Worm (Caenorhabditis elegans) whole organism, L1 larva: ENCODE data around the gene C05G5.7.

Source experiments
- C04F5.9 ChIP-seq: sonication (generic microtip); optimal IDR thresholded peaks from 2 replicates; lab custom pipeline; 2016; ENCODE audit warnings: missing genetic modification characterization, missing compliant biosample characterization
- Y116A8C.19 ChIP-seq: sonication (generic microtip); optimal IDR thresholded peaks from 2 replicates; lab custom pipeline; 2016; ENCODE audit warnings: missing compliant biosample characterization, missing genetic modification characterization, borderline replicate concordance
- blmp-1 ChIP-seq: fragments of 150-350 bp; optimal IDR thresholded peaks from 2 replicates; lab custom pipeline; 2014; ENCODE audit warnings: missing biosample characterization, missing genetic modification characterization
- ceh-8 ChIP-seq: fragments of 200-800 bp; sonication (Bioruptor generic); optimal IDR thresholded peaks from 2 replicates; lab custom pipeline; 2018; ENCODE audit warnings: mild to moderate bottlenecking, missing genetic modification characterization, moderate library complexity, missing compliant biosample characterization
- ceh-82 ChIP-seq, 3 experiments: fragments of 150-350 bp in 1 of 3; sonication (generic microtip) in 2 of 3; optimal IDR thresholded peaks; 2 replicates each; lab custom pipeline; 2014 to 2017; ENCODE audit warnings: missing biosample characterization in 3 of 3, missing genetic modification characterization in 3 of 3
- ces-1 ChIP-seq: fragments of 150-350 bp; optimal IDR thresholded peaks from 2 replicates; lab custom pipeline; 2014; ENCODE audit warnings: missing biosample characterization, missing genetic modification reagents, missing genetic modification characterization
- dsc-1 ChIP-seq: sonication (generic microtip); optimal IDR thresholded peaks from 2 replicates; lab custom pipeline; 2016; ENCODE audit warnings: mild to moderate bottlenecking, missing genetic modification characterization, missing compliant biosample characterization
- egl-27 ChIP-seq, 2 experiments: fragments of 150-350 bp in 1 of 2; sonication (generic microtip); optimal IDR thresholded peaks; 3 replicates each; lab custom pipeline; 2017 to 2018; ENCODE audit warnings: missing biosample characterization in 2 of 2, missing genetic modification characterization in 2 of 2, missing genetic modification reagents in 2 of 2
- elt-2 ChIP-seq: sonication (generic microtip); optimal IDR thresholded peaks from 2 replicates; lab custom pipeline; 2016; ENCODE audit warnings: missing genetic modification characterization, mild to moderate bottlenecking, inconsistent platforms, missing compliant biosample characterization, missing genetic modification reagents
- elt-3 ChIP-seq, 6 experiments: fragments of 150-350 bp in 1 of 6; sonication (generic microtip); optimal IDR thresholded peaks; 2 replicates each; lab custom pipeline; 2017 to 2018; ENCODE audit warnings: missing biosample characterization in 6 of 6, missing genetic modification characterization in 6 of 6, inconsistent platforms in 1 of 6
- fkh-8 ChIP-seq: sonication (generic microtip); optimal IDR thresholded peaks from 2 replicates; lab custom pipeline; 2016; ENCODE audit warnings: mild to moderate bottlenecking, missing genetic modification characterization, missing compliant biosample characterization
- jun-1 ChIP-seq: fragments of 150-350 bp; optimal IDR thresholded peaks from 2 replicates; lab custom pipeline; 2014; ENCODE audit warnings: missing biosample characterization, missing genetic modification reagents, missing genetic modification characterization
- lin-14 ChIP-seq: fragments of 200-800 bp; sonication (Bioruptor generic); optimal IDR thresholded peaks from 2 replicates; lab custom pipeline; 2018; ENCODE audit warnings: mild to moderate bottlenecking, missing genetic modification characterization, moderate library complexity, missing compliant biosample characterization
- lin-35 ChIP-seq, 2 experiments: fragments of 150-350 bp; optimal IDR thresholded peaks; 2 replicates each; lab custom pipeline; 2014; ENCODE audit warnings: missing biosample characterization in 2 of 2, missing genetic modification characterization in 2 of 2, missing genetic modification reagents in 2 of 2
- mab-9 ChIP-seq: fragments of 200-800 bp; sonication (Bioruptor generic); IDR thresholded peaks from 2 replicates; pipeline ENCODE4 v1.3.6; 2022; ENCODE audit warnings: missing genetic modification reagents, missing genetic modification characterization, missing compliant biosample characterization
- mef-2 ChIP-seq: fragments of 150-350 bp; optimal IDR thresholded peaks from 2 replicates; lab custom pipeline; 2014; ENCODE audit warnings: missing biosample characterization, missing genetic modification characterization
- mep-1 ChIP-seq: fragments of 150-350 bp; optimal IDR thresholded peaks from 2 replicates; lab custom pipeline; 2014; ENCODE audit warnings: missing biosample characterization, missing genetic modification characterization
- nhr-12 ChIP-seq: sonication (generic microtip); optimal IDR thresholded peaks from 2 replicates; lab custom pipeline; 2017; ENCODE audit warnings: missing biosample characterization, missing genetic modification characterization
- nhr-20 ChIP-seq: sonication (generic microtip); optimal IDR thresholded peaks from 2 replicates; lab custom pipeline; 2016; ENCODE audit warnings: mild to moderate bottlenecking, missing genetic modification characterization, missing compliant biosample characterization
- nhr-237 ChIP-seq: fragments of 150-350 bp; optimal IDR thresholded peaks from 2 replicates; lab custom pipeline; 2014; ENCODE audit warnings: missing biosample characterization, missing genetic modification characterization
- nhr-76 ChIP-seq: sonication (generic microtip); optimal IDR thresholded peaks from 2 replicates; lab custom pipeline; 2017; ENCODE audit warnings: missing biosample characterization, missing genetic modification characterization
- nhr-77 ChIP-seq: fragments of 150-350 bp; optimal IDR thresholded peaks from 2 replicates; lab custom pipeline; 2014; ENCODE audit warnings: missing biosample characterization, missing genetic modification characterization
- nhr-84 ChIP-seq: sonication (generic microtip); optimal IDR thresholded peaks from 2 replicates; lab custom pipeline; 2017; ENCODE audit warnings: missing biosample characterization, missing genetic modification characterization
- pag-3 ChIP-seq: sonication (generic microtip); optimal IDR thresholded peaks from 2 replicates; lab custom pipeline; 2017; ENCODE audit warnings: missing genetic modification characterization, mild to moderate bottlenecking, missing compliant biosample characterization, antibody characterized with exemption, borderline replicate concordance; ENCODE audit not compliant: insufficient read depth
- pax-3 ChIP-seq: fragments of 200-800 bp; sonication (Bioruptor generic); optimal IDR thresholded peaks from 2 replicates; lab custom pipeline; 2018; ENCODE audit warnings: mild to moderate bottlenecking, missing genetic modification characterization, moderate library complexity, missing compliant biosample characterization
- pqm-1 ChIP-seq: sonication (generic microtip); optimal IDR thresholded peaks from 3 replicates; lab custom pipeline; 2017; ENCODE audit warnings: missing biosample characterization, missing genetic modification characterization
- snpc-4 ChIP-seq: fragments of 150-350 bp; optimal IDR thresholded peaks from 2 replicates; lab custom pipeline; 2014; ENCODE audit warnings: missing biosample characterization, missing genetic modification characterization
- tbx-2 ChIP-seq: sonication (generic microtip); optimal IDR thresholded peaks from 2 replicates; lab custom pipeline; 2016; ENCODE audit warnings: missing genetic modification characterization, missing compliant biosample characterization
- unc-130 ChIP-seq: fragments of 150-350 bp; optimal IDR thresholded peaks from 2 replicates; lab custom pipeline; 2017; ENCODE audit warnings: missing biosample characterization, missing genetic modification characterization, inconsistent platforms
- unc-62 ChIP-seq: fragments of 150-350 bp; optimal IDR thresholded peaks from 2 replicates; lab custom pipeline; 2014; ENCODE audit warnings: missing biosample characterization, missing genetic modification reagents, missing genetic modification characterization
- ztf-11 ChIP-seq, 2 experiments: sonication (generic microtip); optimal IDR thresholded peaks; 2 replicates each; lab custom pipeline; 2016 to 2017; ENCODE audit warnings: missing genetic modification characterization in 2 of 2, missing biosample characterization in 1 of 2, missing compliant biosample characterization in 1 of 2
- ztf-4 ChIP-seq: fragments of 150-350 bp; optimal IDR thresholded peaks from 2 replicates; lab custom pipeline; 2014; ENCODE audit warnings: missing biosample characterization, missing genetic modification characterization

Gene C05G5.7

DNA sequence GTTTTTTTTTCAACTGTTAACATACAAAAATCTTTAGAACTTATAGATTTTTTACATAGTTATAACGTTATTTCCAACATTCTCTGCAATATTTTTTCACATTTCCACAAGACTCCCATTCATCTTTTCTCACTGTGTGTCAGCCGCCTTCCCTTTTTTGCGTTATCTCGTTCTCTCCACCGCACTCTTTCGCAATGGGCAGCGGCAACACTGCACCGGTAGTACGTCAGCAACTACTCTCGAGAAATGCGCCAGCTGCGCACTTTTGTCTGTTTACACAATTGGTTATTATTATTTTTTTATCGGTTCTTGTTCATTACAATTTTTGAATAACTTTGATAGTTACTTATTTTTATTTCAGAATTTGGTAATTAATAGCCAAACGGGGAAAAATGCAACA is 3.4 kb upstream of the C05G5.7 start, which contains the start of gene C05G5.2 (continued):
- TF ChIP-seq lin-14 (GFP tag; lab: Kevin White, UChicago) (peak; percentile 98), fkh-8 (tag; lab: Kevin White, UChicago) (peak; percentile 92), ces-1 (no peak), dsc-1 (tag; lab: Kevin White, UChicago) (peak; percentile 43), mab-9 (GFP tag; lab: Robert Waterston, UW) (no peak)

DNA sequence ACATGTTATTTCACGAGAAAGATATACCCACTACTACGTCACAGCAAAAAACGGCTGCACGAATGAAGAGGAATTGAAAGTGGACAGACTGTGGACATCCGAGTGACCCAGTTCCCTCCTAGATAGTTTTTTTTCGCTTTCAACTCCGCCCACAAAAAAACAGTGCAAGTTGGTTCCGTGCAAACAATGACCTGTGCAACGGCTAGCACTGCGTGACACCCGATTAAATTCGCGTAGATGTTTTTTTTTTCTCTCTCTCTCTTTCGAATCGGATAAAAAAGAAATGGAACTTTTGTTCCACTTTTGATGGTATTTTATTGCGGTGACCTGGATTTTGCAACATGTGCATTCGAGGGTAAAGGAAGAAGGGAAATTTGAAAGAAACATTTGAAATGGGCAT is 1.6 kb upstream of the C05G5.7 start:
- TF ChIP-seq nhr-12 (tag; lab: Kevin White, UChicago), result no peak
- TF ChIP-seq blmp-1 (tag; lab: Kevin White, UChicago), result peak; percentile 44

DNA sequence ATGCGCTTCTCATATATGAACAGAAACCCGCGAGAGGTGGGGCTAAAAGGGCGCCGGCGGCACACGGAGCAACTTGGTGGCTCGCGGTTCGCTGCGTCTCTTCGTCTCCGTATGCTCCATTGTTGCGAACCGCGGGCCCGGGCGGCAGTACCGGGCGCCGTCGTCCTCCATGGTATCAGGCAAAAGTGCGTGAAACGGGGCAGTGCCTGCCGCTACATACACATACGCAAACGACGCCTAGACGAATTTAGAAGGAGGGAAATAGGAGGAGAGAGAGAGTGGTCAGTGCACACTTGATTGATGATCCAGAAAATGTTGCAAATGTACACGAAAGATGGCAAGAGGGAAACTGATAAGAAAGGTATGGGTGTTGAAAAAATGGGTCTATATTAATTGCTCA is 916 bp upstream of the C05G5.7 start:
- TF ChIP-seq nhr-77 (tag; lab: Kevin White, UChicago), result no peak
- TF ChIP-seq nhr-20 (tag; lab: Kevin White, UChicago), result no peak
- TF ChIP-seq mef-2 (tag; lab: Kevin White, UChicago), result no peak
- TF ChIP-seq Y116A8C.19 (tag; lab: Kevin White, UChicago), result no peak
- TF ChIP-seq pag-3 (tag; lab: Kevin White, UChicago), result no peak
- TF ChIP-seq nhr-12 (tag; lab: Kevin White, UChicago), result no peak
- TF ChIP-seq pax-3, result no peak
- no peak for TF ChIP-seq ceh-82 (tag; optimal IDR thresholded peaks at IDR 0.05; lab: Kevin White, UChicago)
- TF ChIP-seq jun-1 (tag; lab: Kevin White, UChicago), result peak; percentile 47
- peak; percentile 30 for TF ChIP-seq lin-14 (GFP tag; lab: Kevin White, UChicago)
- no peak for TF ChIP-seq mep-1
- TF ChIP-seq C04F5.9 (tag; lab: Kevin White, UChicago), result no peak
- TF ChIP-seq nhr-237 (tag; lab: Kevin White, UChicago), result no peak
- no peak for TF ChIP-seq nhr-76
- TF ChIP-seq elt-2 (tag; lab: Kevin White, UChicago), result peak; percentile 32
- TF ChIP-seq pqm-1 (tag; lab: Kevin White, UChicago), result no peak
- TF ChIP-seq dsc-1 (tag; lab: Kevin White, UChicago), result no peak
- TF ChIP-seq, all 84 proteins: peak for 3

ce11 chrX:14743210-14743609 is 370 bp downstream of the C05G5.7 start:
- TF ChIP-seq unc-130 (tag; lab: Kevin White, UChicago), result no peak
- TF ChIP-seq ztf-4, result peak; percentile 36

DNA sequence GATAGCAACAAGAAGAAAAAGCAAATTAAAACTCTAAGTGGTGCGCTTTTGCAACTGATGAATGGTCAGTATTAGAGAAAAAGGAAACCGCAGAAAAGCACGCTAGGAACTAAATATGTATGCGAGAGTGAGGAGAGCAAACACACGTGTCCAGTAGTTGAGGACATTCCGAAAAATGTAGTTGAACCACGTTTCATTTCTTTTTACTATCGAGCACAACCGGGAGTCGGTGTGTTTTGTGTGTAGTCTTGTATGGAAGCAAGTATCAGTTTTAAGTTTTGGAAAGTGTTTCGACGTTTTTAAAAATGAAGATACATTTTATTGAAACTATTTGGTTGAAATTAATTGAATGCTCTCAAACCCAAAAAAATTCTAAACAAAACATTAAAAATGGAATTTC is 3.6 kb downstream of the C05G5.7 start, which contains the start of gene C05G5.1:
Gene C05G5.1, minus strand, starts transcription at position 101 of the 400 bp plus-strand sequence.
- TF ChIP-seq lin-35 (GFP tag; optimal IDR thresholded peaks at IDR 0.05; lab: Kevin White, UChicago) (no peak), unc-62 (no peak), ceh-8 (GFP tag; lab: Kevin White, UChicago) (no peak), lin-14 (GFP tag; lab: Kevin White, UChicago) (peak; percentile 47), tbx-2 (tag; lab: Kevin White, UChicago) (no peak), Y116A8C.19 (tag; lab: Kevin White, UChicago) (no peak), snpc-4 (tag; lab: Kevin White, UChicago) (no peak)

- TF ChIP-seq ztf-11 (tag; optimal IDR thresholded peaks at IDR 0.05; lab: Kevin White, UChicago), result no peak
- no peak for TF ChIP-seq egl-27 (tag; optimal IDR thresholded peaks at IDR 0.05; lab: Kevin White, UChicago)
- TF ChIP-seq elt-2 (tag; lab: Kevin White, UChicago), result peak; percentile 30
- TF ChIP-seq elt-3 (tag; optimal IDR thresholded peaks at IDR 0.05; lab: Kevin White, UChicago), result no peak
- TF ChIP-seq nhr-84 (tag; lab: Kevin White, UChicago), result no peak
Observed at ce11 chrX:14739466-14739865, 4.1 kb downstream of the C05G5.7 start.
